Worm (Caenorhabditis elegans) whole organism, L4 larva: Measurements from ENCODE around the gene piit-1.

ENCODE experiments used
- dve-1 ChIP-seq: sonication (generic microtip); optimal IDR thresholded peaks from 2 replicates; lab custom pipeline; 2017; ENCODE audit warnings: antibody characterized with exemption, mild to moderate bottlenecking, missing genetic modification characterization, missing compliant biosample characterization; ENCODE audit not compliant: insufficient read depth
- egl-43 ChIP-seq: fragments of 200-800 bp; sonication (Bioruptor generic); IDR thresholded peaks from 2 replicates; pipeline ENCODE4 v1.3.6; 2022; ENCODE audit warnings: missing genetic modification reagents, missing genetic modification characterization, missing compliant biosample characterization
- lin-39 ChIP-seq: fragments of 150-350 bp; optimal IDR thresholded peaks from 2 replicates; lab custom pipeline; 2014; ENCODE audit warnings: missing biosample characterization, missing genetic modification reagents, missing genetic modification characterization
- lsy-2 ChIP-seq, 2 experiments: fragments of 150-350 bp in 1 of 2; sonication (generic microtip) in 1 of 2; optimal IDR thresholded peaks; 2 replicates each; lab custom pipeline; 2014 to 2017; ENCODE audit warnings: missing biosample characterization in 2 of 2, missing genetic modification characterization in 2 of 2
- mes-2 ChIP-seq: sonication (generic microtip); optimal IDR thresholded peaks from 2 replicates; lab custom pipeline; 2016; ENCODE audit warnings: missing genotype, mild to moderate bottlenecking, missing genetic modification characterization, missing compliant biosample characterization; ENCODE audit not compliant: poor library complexity, severe bottlenecking
- nhr-28 ChIP-seq: fragments of 150-350 bp; optimal IDR thresholded peaks from 2 replicates; lab custom pipeline; 2014; ENCODE audit warnings: missing biosample characterization, missing genetic modification characterization
- nhr-76 ChIP-seq: fragments of 150-350 bp; optimal IDR thresholded peaks from 2 replicates; lab custom pipeline; 2014; ENCODE audit warnings: missing biosample characterization, missing genetic modification characterization
- snpc-4 ChIP-seq: fragments of 150-350 bp; optimal IDR thresholded peaks from 2 replicates; lab custom pipeline; 2014; ENCODE audit warnings: missing biosample characterization, missing genetic modification characterization
- zag-1 ChIP-seq: fragments of 150-350 bp; optimal IDR thresholded peaks from 2 replicates; lab custom pipeline; 2014; ENCODE audit warnings: missing biosample characterization, missing genetic modification characterization

DNA sequence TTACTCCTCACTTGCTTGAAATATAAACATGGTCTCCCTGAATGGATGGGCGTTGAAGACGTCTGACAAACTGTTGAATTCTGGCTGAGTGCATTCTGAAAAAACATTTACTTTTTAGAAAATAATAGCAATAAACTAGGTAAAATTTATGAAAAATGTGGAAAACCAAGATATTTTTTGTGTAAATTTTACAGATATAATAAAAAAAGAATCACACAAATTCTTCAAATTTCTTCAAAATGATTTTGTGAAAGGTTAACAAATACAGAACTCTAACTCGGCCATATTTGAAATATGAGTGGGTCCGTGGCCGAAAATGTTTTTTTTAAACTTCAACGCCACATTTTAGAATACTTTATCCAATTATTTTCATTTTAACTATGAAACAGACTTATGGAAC lies 8.2 kb upstream of the piit-1 start, which contains the start of gene glb-15:
- no peak for TF ChIP-seq egl-43
- TF ChIP-seq nhr-28 (tag; lab: Kevin White, UChicago) = no peak
- TF ChIP-seq lin-39 (tag; lab: Kevin White, UChicago) = no peak
- no peak for TF ChIP-seq lsy-2 (tag; optimal IDR thresholded peaks at IDR 0.05; lab: Kevin White, UChicago)
- no peak for TF ChIP-seq zag-1 (tag; lab: Kevin White, UChicago)
- TF ChIP-seq mes-2 (tag; lab: Kevin White, UChicago) = no peak
- no peak for TF ChIP-seq snpc-4
- no peak for TF ChIP-seq nhr-76 (tag; lab: Kevin White, UChicago)
- TF ChIP-seq dve-1 (tag; lab: Kevin White, UChicago) = no peak
